Worm (Caenorhabditis elegans) whole organism, early embryonic: ENCODE measurements around the gene rnf-121.

Experiments used
- B0310.2 ChIP-seq: sonication (generic microtip); optimal IDR thresholded peaks from 2 replicates; lab custom pipeline; 2016; ENCODE audit warnings: mild to moderate bottlenecking, missing genetic modification characterization, missing compliant biosample characterization
- F13C5.2 ChIP-seq: sonication (generic microtip); optimal IDR thresholded peaks from 2 replicates; lab custom pipeline; 2017; ENCODE audit warnings: mild to moderate bottlenecking, missing genetic modification characterization, inconsistent platforms, missing compliant biosample characterization
- aly-1 ChIP-seq: sonication (generic microtip); optimal IDR thresholded peaks from 2 replicates; lab custom pipeline; 2016; ENCODE audit warnings: missing genetic modification characterization, missing compliant biosample characterization
- ama-1 ChIP-seq: fragments of 150-350 bp; optimal IDR thresholded peaks from 2 replicates; lab custom pipeline; 2014
- ceh-13 ChIP-seq: fragments of 200-800 bp; sonication (Bioruptor generic); optimal IDR thresholded peaks from 2 replicates; lab custom pipeline; 2018; ENCODE audit warnings: mild to moderate bottlenecking, missing genetic modification characterization, missing compliant biosample characterization
- ceh-36 ChIP-seq: sonication (generic microtip); optimal IDR thresholded peaks from 2 replicates; lab custom pipeline; 2016; ENCODE audit warnings: missing genetic modification characterization, inconsistent platforms, missing compliant biosample characterization
- ets-7 ChIP-seq: sonication (generic microtip); optimal IDR thresholded peaks from 2 replicates; lab custom pipeline; 2016; ENCODE audit warnings: missing genotype, missing genetic modification characterization, missing compliant biosample characterization
- flt-1 ChIP-seq: fragments of 200-800 bp; sonication (Bioruptor generic); IDR thresholded peaks from 2 replicates; pipeline ENCODE4 v1.3.6; 2022; ENCODE audit warnings: missing genetic modification characterization, missing compliant biosample characterization
- hmbx-1 ChIP-seq: sonication (generic microtip); optimal IDR thresholded peaks from 2 replicates; lab custom pipeline; 2016; ENCODE audit warnings: mild to moderate bottlenecking, missing genetic modification characterization, missing compliant biosample characterization
- hmg-4 ChIP-seq: fragments of 200-800 bp; sonication (Bioruptor generic); optimal IDR thresholded peaks from 2 replicates; lab custom pipeline; 2018; ENCODE audit warnings: mild to moderate bottlenecking, missing genetic modification characterization, missing compliant biosample characterization
- hnd-1 ChIP-seq: sonication (generic microtip); optimal IDR thresholded peaks from 2 replicates; lab custom pipeline; 2016; ENCODE audit warnings: missing genetic modification characterization, missing compliant biosample characterization
- pes-1 ChIP-seq: fragments of 200-800 bp; sonication (Bioruptor generic); IDR thresholded peaks from 2 replicates; pipeline ENCODE4 v1.3.6; 2022; ENCODE audit warnings: missing genetic modification reagents, missing genetic modification characterization, missing compliant biosample characterization
- scrt-1 ChIP-seq: fragments of 200-800 bp; sonication (Bioruptor generic); IDR thresholded peaks from 2 replicates; pipeline ENCODE4 v1.3.6; 2022; ENCODE audit warnings: missing genetic modification characterization, missing compliant biosample characterization
- sea-1 ChIP-seq: fragments of 200-800 bp; sonication (Bioruptor generic); conservative IDR thresholded peaks from 2 replicates; pipeline ENCODE4 v1.3.6; 2022; ENCODE audit warnings: missing genetic modification characterization, missing compliant biosample characterization
- tbx-11 ChIP-seq: fragments of 200-800 bp; sonication (Bioruptor generic); IDR thresholded peaks from 2 replicates; pipeline ENCODE4 v1.3.6; 2022; ENCODE audit warnings: missing genetic modification characterization, missing compliant biosample characterization
- tbx-37 ChIP-seq: fragments of 200-800 bp; sonication (Bioruptor generic); conservative IDR thresholded peaks from 2 replicates; pipeline ENCODE4 v1.3.6; 2022; ENCODE audit warnings: missing genetic modification reagents, missing genetic modification characterization, missing compliant biosample characterization
- tra-4 ChIP-seq: sonication (generic microtip); optimal IDR thresholded peaks from 2 replicates; lab custom pipeline; 2017; ENCODE audit warnings: missing genetic modification characterization, missing compliant biosample characterization

The rnf-121 gene

DNA sequence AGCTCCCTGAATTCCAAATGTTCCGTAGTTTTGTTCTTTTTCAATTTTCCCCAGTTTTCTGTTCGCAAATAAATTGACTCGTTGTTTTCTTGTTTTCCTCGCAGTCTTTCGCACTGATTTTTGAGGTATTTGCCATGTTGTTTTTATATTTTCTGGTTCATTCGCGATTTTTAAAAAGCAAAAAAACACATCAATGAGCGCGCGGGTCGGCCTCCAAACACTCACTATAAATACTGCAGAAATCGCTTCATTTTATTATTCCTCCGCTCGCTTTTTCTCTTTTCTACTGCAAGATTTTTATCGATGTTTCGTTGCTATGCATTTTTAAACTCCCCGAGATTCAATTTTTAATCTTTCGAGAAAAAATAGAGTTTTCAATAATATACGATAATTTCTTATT is 17.9 kb downstream of the rnf-121 start:
- TF ChIP-seq hmbx-1 (no peak), hnd-1 (tag; lab: Kevin White, UChicago) (no peak), flt-1 (GFP tag; lab: Robert Waterston, UW) (no peak), B0310.2 (no peak), tbx-11 (GFP tag; lab: Robert Waterston, UW) (no peak), hmg-4 (GFP tag; lab: Kevin White, UChicago) (no peak), scrt-1 (GFP tag; lab: Robert Waterston, UW) (no peak), aly-1 (tag; lab: Kevin White, UChicago) (no peak), tbx-37 (GFP tag; lab: Robert Waterston, UW) (no peak), tra-4 (no peak), sea-1 (no peak), ama-1 (lab: Kevin White, UChicago) (no peak), pes-1 (GFP tag; lab: Robert Waterston, UW) (no peak)

DNA sequence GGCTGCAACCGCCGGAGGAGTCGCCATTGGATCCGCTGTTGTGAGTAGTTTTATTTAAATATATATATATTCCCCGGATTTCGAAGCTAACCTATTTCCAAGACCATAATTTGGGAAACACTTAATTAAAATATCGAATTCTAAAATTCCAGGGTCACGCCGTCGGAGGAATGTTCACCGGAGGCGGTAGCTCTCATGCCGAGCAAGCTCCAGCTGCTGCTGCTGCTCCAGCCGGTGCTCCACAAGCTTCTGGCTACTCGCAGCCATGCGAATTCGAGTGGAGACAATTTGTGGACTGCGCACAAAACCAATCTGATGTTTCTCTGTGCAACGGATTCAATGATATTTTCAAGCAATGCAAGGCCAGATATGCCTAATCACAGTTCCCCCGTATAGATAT is 18.4 kb downstream of the rnf-121 start:
- TF ChIP-seq ama-1 (lab: Kevin White, UChicago) (no peak), tbx-37 (GFP tag; lab: Robert Waterston, UW) (no peak), hmg-4 (GFP tag; lab: Kevin White, UChicago) (no peak), aly-1 (tag; lab: Kevin White, UChicago) (no peak), tbx-11 (GFP tag; lab: Robert Waterston, UW) (no peak), hnd-1 (tag; lab: Kevin White, UChicago) (no peak), sea-1 (no peak), scrt-1 (GFP tag; lab: Robert Waterston, UW) (no peak), B0310.2 (no peak), hmbx-1 (no peak), tra-4 (no peak), ceh-13 (GFP tag; lab: Kevin White, UChicago) (no peak), flt-1 (GFP tag; lab: Robert Waterston, UW) (no peak), ceh-36 (tag; lab: Kevin White, UChicago) (no peak)

DNA sequence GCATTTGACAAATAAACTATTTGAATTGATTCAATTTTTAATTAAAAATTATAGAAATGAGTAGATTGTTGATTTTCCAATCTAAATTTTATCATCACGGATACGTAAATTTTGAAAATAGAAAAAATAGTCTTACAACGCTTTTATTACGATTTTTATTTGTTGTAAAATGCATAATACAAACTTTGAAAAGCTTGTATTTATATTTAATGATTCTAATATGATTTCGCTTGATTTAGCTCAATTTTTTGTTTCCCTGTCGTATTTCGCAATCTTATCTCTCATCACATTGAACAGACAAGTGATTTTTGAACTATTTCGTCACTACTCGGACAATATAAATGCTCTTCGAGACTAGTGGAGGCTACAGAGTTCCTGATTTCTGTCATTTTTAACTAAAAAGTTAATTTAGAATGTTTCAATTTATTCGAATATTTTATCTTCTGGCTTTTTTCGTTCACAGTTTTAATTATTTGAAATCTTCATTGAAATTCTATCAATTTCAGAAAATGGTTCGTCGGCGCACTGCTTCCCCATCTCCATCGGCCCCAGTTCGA is 19.1 kb downstream of the rnf-121 start, which contains the start of the genes wht-3 and har-1:
wht-3 (minus strand) TSS at position 51 of the 557 bp plus-strand sequence.
har-1 (plus strand) TSS at position 507 of the 557 bp plus-strand sequence.
- TF ChIP-seq F13C5.2 (tag; lab: Kevin White, UChicago) (no peak), hmg-4 (GFP tag; lab: Kevin White, UChicago) (no peak), pes-1 (GFP tag; lab: Robert Waterston, UW) (no peak), tbx-11 (GFP tag; lab: Robert Waterston, UW) (no peak), ceh-36 (tag; lab: Kevin White, UChicago) (no peak), B0310.2 (no peak), scrt-1 (GFP tag; lab: Robert Waterston, UW) (no peak), ama-1 (lab: Kevin White, UChicago) (no peak)

DNA sequence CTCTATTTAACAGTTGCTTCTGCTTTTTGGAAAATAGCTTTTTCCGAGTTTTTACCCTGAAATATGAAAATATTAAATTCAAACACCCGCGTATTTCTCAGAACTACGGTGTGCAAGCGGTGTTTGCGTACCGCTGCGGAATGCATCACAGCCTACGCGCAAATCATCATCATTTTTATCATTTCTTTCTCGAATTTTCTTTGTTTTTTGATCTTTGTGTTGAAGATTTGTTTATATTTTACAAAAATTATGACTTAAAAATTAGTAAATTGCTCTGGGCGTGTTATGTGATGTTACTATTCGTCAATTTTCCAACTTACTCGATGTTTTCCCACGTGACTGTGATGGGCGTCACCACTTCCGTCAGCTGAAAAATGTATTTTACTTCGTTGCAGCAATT is 19.8 kb downstream of the rnf-121 start:
- TF ChIP-seq F13C5.2 (tag; lab: Kevin White, UChicago) = peak; percentile 64
- no peak for TF ChIP-seq pes-1 (GFP tag; lab: Robert Waterston, UW)

DNA sequence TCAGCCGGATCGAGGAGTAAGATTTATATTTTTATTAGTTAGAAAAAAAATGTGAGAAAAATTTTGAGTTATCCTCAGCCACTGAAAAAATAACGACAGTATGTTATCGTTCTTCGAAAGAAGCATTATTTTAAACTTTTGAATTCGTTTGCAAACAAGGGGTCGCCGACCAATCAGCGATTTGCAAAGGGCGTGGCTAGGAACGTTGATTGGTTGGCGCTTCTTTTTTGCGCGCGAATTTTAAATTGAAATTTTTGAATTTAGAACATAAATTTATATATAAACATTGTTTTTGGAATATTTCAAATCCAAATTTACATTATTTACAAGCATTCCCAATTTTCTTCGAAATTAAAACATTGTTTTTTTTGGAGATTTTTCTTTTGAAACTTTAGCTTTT is 27.6 kb downstream of the rnf-121 start:
- TF ChIP-seq tbx-11 (GFP tag; lab: Robert Waterston, UW) = no peak

DNA sequence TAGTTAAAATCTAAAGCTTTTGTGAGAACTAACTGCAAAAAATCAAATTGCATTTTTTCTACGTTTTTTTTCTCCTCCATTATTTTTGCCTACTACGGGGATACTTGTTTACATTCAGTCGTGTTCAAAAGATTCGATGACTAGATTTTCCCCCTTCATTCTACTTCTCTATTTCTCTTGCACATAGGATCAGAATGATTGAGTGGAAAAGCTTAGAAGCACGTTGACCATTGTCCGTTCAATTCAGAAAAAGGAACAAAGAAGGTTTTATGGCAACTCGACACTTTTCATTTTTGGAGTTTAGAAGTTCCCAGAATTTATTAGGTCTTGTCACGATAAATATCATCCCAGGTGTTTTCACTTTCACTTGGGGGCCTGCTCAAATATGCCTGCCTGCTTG is 33.6 kb downstream of the rnf-121 start:
- no peak for TF ChIP-seq ama-1 (lab: Kevin White, UChicago)
- no peak for TF ChIP-seq F13C5.2 (tag; lab: Kevin White, UChicago)
- no peak for TF ChIP-seq scrt-1 (GFP tag; lab: Robert Waterston, UW)
- no peak for TF ChIP-seq B0310.2
- no peak for TF ChIP-seq tra-4
- no peak for TF ChIP-seq aly-1 (tag; lab: Kevin White, UChicago)
- no peak for TF ChIP-seq tbx-11 (GFP tag; lab: Robert Waterston, UW)
- no peak for TF ChIP-seq ceh-13 (GFP tag; lab: Kevin White, UChicago)
- no peak for TF ChIP-seq hmg-4 (GFP tag; lab: Kevin White, UChicago)
- TF ChIP-seq hmbx-1 = no peak
- no peak for TF ChIP-seq hnd-1 (tag; lab: Kevin White, UChicago)
- no peak for TF ChIP-seq flt-1 (GFP tag; lab: Robert Waterston, UW)
- no peak for TF ChIP-seq sea-1

DNA sequence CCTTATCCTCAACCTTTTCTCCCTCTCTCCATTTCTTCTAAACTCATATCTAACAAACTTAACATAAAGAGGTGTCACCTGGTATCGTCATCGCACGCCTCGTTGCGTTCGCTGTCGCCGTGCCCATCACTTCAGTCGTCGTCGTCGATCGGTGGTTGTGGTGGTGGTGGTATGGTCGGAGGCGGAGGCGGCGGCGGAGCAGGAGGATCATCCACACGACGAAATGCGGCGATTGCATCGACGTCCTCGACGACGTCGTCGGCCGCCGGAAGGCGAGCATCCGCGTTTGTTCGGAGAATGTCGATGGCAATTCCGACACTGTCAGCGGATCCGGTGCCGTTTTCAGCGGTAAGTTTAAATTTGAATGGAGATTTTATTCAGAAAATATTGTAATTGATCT is 36.7 kb downstream of the rnf-121 start:
- TF ChIP-seq hmg-4 (GFP tag; lab: Kevin White, UChicago) = no peak
- TF ChIP-seq scrt-1 (GFP tag; lab: Robert Waterston, UW) = no peak
- TF ChIP-seq ama-1 (lab: Kevin White, UChicago) = no peak
- no peak for TF ChIP-seq ceh-13 (GFP tag; lab: Kevin White, UChicago)
- TF ChIP-seq ets-7 (tag; lab: Kevin White, UChicago) = no peak
- no peak for TF ChIP-seq tbx-11 (GFP tag; lab: Robert Waterston, UW)
- TF ChIP-seq sea-1 = no peak
- no peak for TF ChIP-seq flt-1 (GFP tag; lab: Robert Waterston, UW)
- TF ChIP-seq tra-4 = no peak
- TF ChIP-seq ceh-36 (tag; lab: Kevin White, UChicago) = no peak
- TF ChIP-seq hmbx-1 = no peak
- TF ChIP-seq tbx-37 (GFP tag; lab: Robert Waterston, UW) = no peak

DNA sequence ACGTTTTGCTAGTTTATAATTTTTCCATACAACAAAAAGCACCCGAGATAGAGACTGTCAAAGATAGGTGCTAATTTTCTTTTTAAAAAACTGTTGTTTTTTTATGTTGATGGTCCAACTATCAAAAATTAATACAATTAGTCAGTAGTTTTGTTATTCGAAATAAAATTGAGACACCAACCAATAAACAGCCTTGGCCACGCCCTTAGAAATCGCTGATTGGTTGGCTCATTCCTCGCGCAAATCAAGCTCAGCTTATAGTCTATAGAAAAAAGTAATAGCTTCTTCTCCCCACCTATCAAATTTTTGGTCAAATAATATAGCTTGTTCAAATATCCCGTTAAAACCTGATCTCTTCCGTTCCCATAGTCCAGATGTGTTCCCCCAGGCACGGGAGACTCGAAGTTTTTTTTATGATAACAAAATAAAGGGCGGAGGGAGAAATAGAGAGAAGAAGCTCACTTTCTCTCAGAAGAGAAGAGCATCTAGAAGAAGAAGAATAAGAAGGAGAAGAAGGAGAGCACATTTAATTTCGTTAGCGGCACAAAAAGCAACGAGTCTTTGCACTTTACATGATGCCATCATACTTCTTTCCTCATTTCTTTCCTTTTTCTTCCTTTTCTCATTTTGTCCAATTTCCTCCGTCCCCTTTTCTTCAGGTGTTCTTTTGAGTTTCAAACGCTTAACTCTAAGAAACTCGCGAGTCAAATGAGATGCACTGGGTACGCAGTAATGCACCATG is 38.8 kb downstream of the rnf-121 start:
- TF ChIP-seq tbx-37 (GFP tag; lab: Robert Waterston, UW) (no peak), scrt-1 (GFP tag; lab: Robert Waterston, UW) (no peak), tbx-11 (GFP tag; lab: Robert Waterston, UW) (no peak), ceh-36 (tag; lab: Kevin White, UChicago) (no peak), hmbx-1 (no peak), hmg-4 (GFP tag; lab: Kevin White, UChicago) (no peak)
